Fruit fly (Drosophila melanogaster): ENCODE results near the gene RpL36A.
A peak's percentile ranks its signal among the peaks of the same experiment; 100 is the strongest.

The RpL36A gene

DNA sequence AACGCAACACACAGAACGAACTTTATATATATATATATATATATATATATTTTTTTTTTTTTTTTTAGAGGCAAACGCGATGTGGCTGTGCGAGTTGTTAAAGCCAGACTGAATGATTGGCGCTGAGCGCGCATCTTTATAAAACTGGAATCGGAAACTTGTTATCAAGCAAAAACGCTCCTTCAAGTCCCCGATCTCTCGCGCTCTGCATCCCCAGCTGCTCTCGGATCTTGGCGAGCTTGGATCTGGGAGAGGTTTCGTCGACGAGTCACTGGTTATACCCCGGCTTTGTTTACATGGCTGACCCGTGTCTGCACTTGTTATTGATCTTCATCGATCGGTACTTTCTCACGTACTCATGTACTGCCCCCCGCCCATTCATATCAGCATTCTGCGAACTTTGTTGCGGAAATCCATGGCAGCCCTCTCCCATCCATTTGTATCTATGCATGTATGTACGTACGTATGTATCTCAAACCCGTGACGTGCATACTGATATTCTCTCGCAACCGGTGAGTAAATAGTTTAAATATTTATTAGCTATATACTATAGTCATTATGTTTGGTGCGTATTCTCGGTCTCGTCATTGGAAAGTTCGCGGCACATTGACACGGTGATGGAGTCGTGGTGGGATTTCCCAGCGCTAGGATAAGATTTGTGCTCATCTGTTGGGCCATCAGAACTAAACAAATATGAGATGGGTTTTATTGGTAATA, 35.4 kb downstream of the RpL36A start, which contains the start of gene Spn28Dc:
Gene Spn28Dc, minus strand, starts transcription at position 51 of the 717 bp plus-strand sequence.
- TF ChIP-seq CG12071 (GFP tag; optimal IDR thresholded peaks at IDR 0.05) (no peak), CG34376 (GFP tag; optimal IDR thresholded peaks at IDR 0.05) (peak; percentile 63), CG12769 (tag; optimal IDR thresholded peaks at IDR 0.05) (peak; percentile 22), gsb (GFP tag; IDR thresholded peaks at IDR 0.05) (no peak), HHEX (GFP tag; optimal IDR thresholded peaks at IDR 0.05) (no peak), Dbx (GFP tag; IDR thresholded peaks at IDR 0.05) (no peak), pita (GFP tag; optimal IDR thresholded peaks at IDR 0.05) (no peak), HmgD (GFP tag; optimal IDR thresholded peaks at IDR 0.05) (no peak), cas (GFP tag; IDR thresholded peaks at IDR 0.05) (no peak), nom (GFP tag; optimal IDR thresholded peaks at IDR 0.05) (peak; percentile 74), Sry-δ (GFP tag; optimal IDR thresholded peaks at IDR 0.05) (no peak), CG7963 (GFP tag; IDR thresholded peaks at IDR 0.05; ENCODE audit: partially characterized antibody) (no peak), TFAM (GFP tag; optimal IDR thresholded peaks at IDR 0.05) (no peak), CG10543 (GFP tag; optimal IDR thresholded peaks at IDR 0.05) (peak; percentile 28), Jarid2 (GFP tag; optimal IDR thresholded peaks at IDR 0.05) (peak; percentile 31), CG6654 (GFP tag; optimal IDR thresholded peaks at IDR 0.05) (no peak), jigr1 (GFP tag; IDR thresholded peaks at IDR 0.05) (no peak), CG4360 (GFP tag; IDR thresholded peaks at IDR 0.05) (no peak), Med (GFP tag) (peak; percentile 80), chinmo (GFP tag; IDR thresholded peaks at IDR 0.05; ENCODE audit: partially characterized antibody) (0 out of 4 replicates have a peak, but pooled peaks have one; percentile 55), Trl (optimal IDR thresholded peaks at IDR 0.05) (peak in 1 of 2 experiments; percentile 48), Trl (GFP tag; optimal IDR thresholded peaks at IDR 0.05) (no peak), CG13894 (tag; optimal IDR thresholded peaks at IDR 0.05) (peak; percentile 28), zfh2 (GFP tag; optimal IDR thresholded peaks at IDR 0.05) (no peak), stwl (tag; optimal IDR thresholded peaks at IDR 0.05) (no peak), sug (tag; optimal IDR thresholded peaks at IDR 0.05) (peak; percentile 15), Mes4 (GFP tag; optimal IDR thresholded peaks at IDR 0.05) (no peak), CG13123 (GFP tag; optimal IDR thresholded peaks at IDR 0.05) (no peak)

DNA sequence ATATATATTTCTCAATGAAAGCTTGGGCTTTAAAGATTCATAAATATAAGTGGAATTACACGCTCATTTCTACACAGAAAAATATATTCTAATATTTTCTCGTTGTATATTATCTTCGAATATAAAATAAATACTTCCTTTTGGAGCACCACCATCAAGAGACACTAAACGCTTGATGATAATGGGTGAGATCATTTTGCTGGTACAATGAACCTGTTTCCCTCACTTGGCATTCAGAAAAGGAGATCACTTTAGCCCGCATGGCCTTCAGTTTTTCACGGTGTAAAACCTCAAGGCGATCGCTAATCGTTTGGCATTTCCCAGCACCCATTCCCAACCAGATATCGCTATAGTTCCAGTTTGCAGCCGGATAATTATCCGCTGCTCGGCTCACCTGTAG, 36.7 kb downstream of the RpL36A start:
- TF ChIP-seq prd (optimal IDR thresholded peaks at IDR 0.05) (no peak), prd (GFP tag; IDR thresholded peaks at IDR 0.05) (peak; percentile 26; the same call in 1 of the 3 replicates), slbo (GFP tag; IDR thresholded peaks at IDR 0.05) (peak; percentile 27; the same call in 1 of the 2 replicates), HmgD (GFP tag; optimal IDR thresholded peaks at IDR 0.05) (no peak), CG18599 (GFP tag; optimal IDR thresholded peaks at IDR 0.05) (peak; percentile 21), gem (tag; optimal IDR thresholded peaks at IDR 0.05) (peak; percentile 16), CG3995 (GFP tag; optimal IDR thresholded peaks at IDR 0.05) (no peak), nom (GFP tag; optimal IDR thresholded peaks at IDR 0.05) (peak; percentile 67), lbe (GFP tag; optimal IDR thresholded peaks at IDR 0.05) (peak; percentile 39), Med (GFP tag) (peak; percentile 46), CG32532 (GFP tag; IDR thresholded peaks at IDR 0.05) (peak; percentile 32; the same call in 1 of the 2 replicates), al (GFP tag; IDR thresholded peaks at IDR 0.05) (peak; percentile 11; the same call in 1 of the 2 replicates), btn (GFP tag; optimal IDR thresholded peaks at IDR 0.05) (no peak), CG2120 (GFP tag; optimal IDR thresholded peaks at IDR 0.05) (peak; percentile 14), sc (optimal IDR thresholded peaks at IDR 0.05) (no peak), sc (GFP tag; optimal IDR thresholded peaks at IDR 0.05) (no peak), lab (GFP tag; optimal IDR thresholded peaks at IDR 0.05) (peak; percentile 17), Atf6 (GFP tag; IDR thresholded peaks at IDR 0.05) (0 out of 2 replicates have a peak, but pooled peaks have one; percentile 8), CG7839 (tag; optimal IDR thresholded peaks at IDR 0.05) (peak; percentile 11), dpn (GFP tag; optimal IDR thresholded peaks at IDR 0.05) (no peak), Drgx (GFP tag; IDR thresholded peaks at IDR 0.05) (peak; percentile 48), ewg (GFP tag; optimal IDR thresholded peaks at IDR 0.05) (no peak), pan (optimal IDR thresholded peaks at IDR 0.05) (no peak), pan (GFP tag; optimal IDR thresholded peaks at IDR 0.05 in 1 of 2, IDR thresholded peaks at IDR 0.05 in 1 of 2) (peak in 1 of 2 experiments; percentile 12), bbx (GFP tag; IDR thresholded peaks at IDR 0.05; ENCODE audit: partially characterized antibody) (no peak)
